Worm (Caenorhabditis elegans) whole organism, L3 larva: ENCODE measurements around the gene K07D4.6.

Source experiments
- R02D3.7 ChIP-seq: fragments of 150-350 bp; optimal IDR thresholded peaks from 2 replicates; lab custom pipeline; 2014; ENCODE audit warnings: missing biosample characterization, missing genetic modification characterization
- ZK546.5 ChIP-seq: sonication (generic microtip); optimal IDR thresholded peaks from 2 replicates; lab custom pipeline; 2017; ENCODE audit warnings: missing biosample characterization, missing genetic modification characterization
- aly-2 ChIP-seq: fragments of 150-350 bp; optimal IDR thresholded peaks from 2 replicates; lab custom pipeline; 2014; ENCODE audit warnings: missing biosample characterization, missing genetic modification characterization
- ama-1 ChIP-seq: fragments of 150-350 bp; optimal IDR thresholded peaks from 2 replicates; lab custom pipeline; 2018
- ceh-16 ChIP-seq: sonication (generic microtip); optimal IDR thresholded peaks from 2 replicates; lab custom pipeline; 2017; ENCODE audit warnings: missing biosample characterization, missing genetic modification characterization
- ceh-28 ChIP-seq: fragments of 150-350 bp; optimal IDR thresholded peaks from 2 replicates; lab custom pipeline; 2014; ENCODE audit warnings: missing biosample characterization, missing genetic modification reagents, missing genetic modification characterization
- ceh-82 ChIP-seq: fragments of 150-350 bp; optimal IDR thresholded peaks from 2 replicates; lab custom pipeline; 2014; ENCODE audit warnings: missing biosample characterization, missing genetic modification characterization
- ceh-9 ChIP-seq: sonication (generic microtip); optimal IDR thresholded peaks from 2 replicates; lab custom pipeline; 2018; ENCODE audit warnings: missing biosample characterization, missing genetic modification characterization
- daf-12 ChIP-seq: fragments of 150-350 bp; optimal IDR thresholded peaks from 2 replicates; lab custom pipeline; 2014; ENCODE audit warnings: missing biosample characterization, missing genetic modification reagents, missing genetic modification characterization
- egl-27 ChIP-seq: sonication (generic microtip); optimal IDR thresholded peaks from 4 replicates; lab custom pipeline; 2017; ENCODE audit warnings: missing biosample characterization, missing genetic modification reagents, missing genetic modification characterization
- egl-5 ChIP-seq: fragments of 150-350 bp; optimal IDR thresholded peaks from 2 replicates; lab custom pipeline; 2017; ENCODE audit warnings: missing biosample characterization, missing genetic modification reagents, missing genetic modification characterization, inconsistent platforms
- elt-1 ChIP-seq: fragments of 150-350 bp; optimal IDR thresholded peaks from 2 replicates; lab custom pipeline; 2014; ENCODE audit warnings: missing biosample characterization, missing genetic modification characterization
- elt-2 ChIP-seq: sonication (generic microtip); optimal IDR thresholded peaks from 2 replicates; lab custom pipeline; 2016; ENCODE audit warnings: missing genetic modification reagents, mild to moderate bottlenecking, missing genetic modification characterization, missing compliant biosample characterization
- elt-3 ChIP-seq, 3 experiments: fragments of 150-350 bp in 1 of 3; sonication (generic microtip) in 2 of 3; optimal IDR thresholded peaks; 2 replicates in 2 of 3; 4 replicates in 1 of 3; lab custom pipeline; 2014 to 2017; ENCODE audit warnings: missing biosample characterization in 3 of 3, missing genetic modification characterization in 3 of 3
- eor-1 ChIP-seq, 2 experiments: fragments of 150-350 bp; optimal IDR thresholded peaks; 2 replicates each; lab custom pipeline; 2014 to 2018; ENCODE audit warnings: missing biosample characterization in 2 of 2, missing genetic modification characterization in 2 of 2
- fkh-2 ChIP-seq: fragments of 150-350 bp; optimal IDR thresholded peaks from 2 replicates; lab custom pipeline; 2014; ENCODE audit warnings: missing biosample characterization, missing genetic modification reagents, missing genetic modification characterization
- jun-1 ChIP-seq: fragments of 150-350 bp; optimal IDR thresholded peaks from 2 replicates; lab custom pipeline; 2014; ENCODE audit warnings: missing biosample characterization, missing genetic modification reagents, missing genetic modification characterization
- lin-15B ChIP-seq: fragments of 150-350 bp; optimal IDR thresholded peaks from 2 replicates; lab custom pipeline; 2014; ENCODE audit warnings: missing biosample characterization, missing genetic modification characterization
- lin-39 ChIP-seq: fragments of 150-350 bp; optimal IDR thresholded peaks from 2 replicates; lab custom pipeline; 2018; ENCODE audit warnings: missing biosample characterization, missing genetic modification reagents, missing genetic modification characterization
- lsy-12 ChIP-seq: sonication (generic microtip); optimal IDR thresholded peaks from 2 replicates; lab custom pipeline; 2016; ENCODE audit warnings: mild to moderate bottlenecking, missing genetic modification characterization, missing compliant biosample characterization
- mdl-1 ChIP-seq: fragments of 150-350 bp; optimal IDR thresholded peaks from 2 replicates; lab custom pipeline; 2014; ENCODE audit warnings: missing biosample characterization, missing genetic modification characterization
- nfya-1 ChIP-seq: sonication (generic microtip); optimal IDR thresholded peaks from 2 replicates; lab custom pipeline; 2017; ENCODE audit warnings: missing genetic modification characterization, mild to moderate bottlenecking, missing compliant biosample characterization, antibody characterized with exemption, moderate library complexity; ENCODE audit not compliant: insufficient read depth
- nhr-11 ChIP-seq: fragments of 150-350 bp; optimal IDR thresholded peaks from 2 replicates; lab custom pipeline; 2014; ENCODE audit warnings: missing biosample characterization, missing genetic modification characterization
- nhr-12 ChIP-seq: fragments of 150-350 bp; optimal IDR thresholded peaks from 2 replicates; lab custom pipeline; 2014; ENCODE audit warnings: missing biosample characterization, missing genetic modification characterization
- nhr-23 ChIP-seq: fragments of 150-350 bp; optimal IDR thresholded peaks from 2 replicates; lab custom pipeline; 2014; ENCODE audit warnings: missing biosample characterization, missing genetic modification reagents, missing genetic modification characterization
- nhr-237 ChIP-seq: fragments of 150-350 bp; optimal IDR thresholded peaks from 2 replicates; lab custom pipeline; 2014; ENCODE audit warnings: missing biosample characterization, missing genetic modification characterization
- nhr-28 ChIP-seq: fragments of 150-350 bp; optimal IDR thresholded peaks from 2 replicates; lab custom pipeline; 2014; ENCODE audit warnings: missing biosample characterization, missing genetic modification characterization
- nhr-67 ChIP-seq: fragments of 150-350 bp; optimal IDR thresholded peaks from 2 replicates; lab custom pipeline; 2014; ENCODE audit warnings: missing biosample characterization, missing genetic modification characterization
- nhr-76 ChIP-seq: fragments of 150-350 bp; sonication (generic microtip); optimal IDR thresholded peaks from 5 replicates; lab custom pipeline; 2014; ENCODE audit warnings: missing biosample characterization, missing genetic modification characterization
- pha-4 ChIP-seq: fragments of 150-350 bp; optimal IDR thresholded peaks from 2 replicates; lab custom pipeline; 2014; ENCODE audit warnings: missing biosample characterization, missing genetic modification reagents, missing genetic modification characterization
- pqm-1 ChIP-seq: fragments of 150-350 bp; optimal IDR thresholded peaks from 2 replicates; lab custom pipeline; 2017; ENCODE audit warnings: missing biosample characterization, missing genetic modification characterization, inconsistent platforms
- sea-2 ChIP-seq: fragments of 150-350 bp; sonication (generic microtip); optimal IDR thresholded peaks from 4 replicates; lab custom pipeline; 2014; ENCODE audit warnings: missing biosample characterization, missing genetic modification reagents, missing genetic modification characterization
- snpc-4 ChIP-seq: fragments of 150-350 bp; optimal IDR thresholded peaks from 2 replicates; lab custom pipeline; 2014; ENCODE audit warnings: missing biosample characterization, missing genetic modification characterization
- tbx-2 ChIP-seq: sonication (generic microtip); optimal IDR thresholded peaks from 2 replicates; lab custom pipeline; 2016; ENCODE audit warnings: mild to moderate bottlenecking, missing genetic modification characterization, missing compliant biosample characterization
- unc-39 ChIP-seq: sonication (generic microtip); optimal IDR thresholded peaks from 4 replicates; lab custom pipeline; 2017; ENCODE audit warnings: missing biosample characterization, missing genetic modification characterization
- unc-62 ChIP-seq: fragments of 150-350 bp; sonication (generic microtip); optimal IDR thresholded peaks from 4 replicates; lab custom pipeline; 2014; ENCODE audit warnings: missing biosample characterization, missing genetic modification reagents, missing genetic modification characterization
- zag-1 ChIP-seq: fragments of 150-350 bp; optimal IDR thresholded peaks from 2 replicates; lab custom pipeline; 2014; ENCODE audit warnings: missing biosample characterization, missing genetic modification characterization
- ztf-4 ChIP-seq: fragments of 150-350 bp; optimal IDR thresholded peaks from 2 replicates; lab custom pipeline; 2014; ENCODE audit warnings: missing biosample characterization, missing genetic modification characterization

The K07D4.6 gene

DNA sequence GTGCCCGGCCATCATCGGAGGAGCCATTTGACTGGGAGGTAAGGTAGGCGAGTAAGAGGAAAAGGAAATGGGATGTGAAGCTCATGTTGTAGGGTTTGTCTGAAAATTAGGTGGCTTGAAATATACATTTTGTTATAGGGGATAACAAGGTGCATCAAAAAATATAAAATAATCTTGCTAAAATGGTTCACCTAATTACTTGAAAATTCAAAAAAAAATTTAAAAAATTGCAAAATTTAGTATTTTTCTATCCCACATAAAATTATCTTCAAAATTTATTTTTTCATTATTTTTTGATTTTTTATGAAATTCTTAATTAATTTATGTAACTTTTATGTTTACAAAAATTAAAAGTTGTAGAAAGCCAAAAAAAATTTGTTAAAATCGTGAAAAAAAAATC is at the start of gene K07D4.6:
Gene K07D4.6 (minus strand): TSS at position 101 of the 400 bp plus-strand sequence.
- TF ChIP-seq ceh-16 (no peak), ceh-82 (tag; lab: Kevin White, UChicago) (no peak), nhr-237 (tag; lab: Kevin White, UChicago) (no peak), egl-5 (tag; lab: Kevin White, UChicago) (no peak), elt-1 (tag; lab: Kevin White, UChicago) (no peak), elt-3 (tag; optimal IDR thresholded peaks at IDR 0.05; lab: Kevin White, UChicago) (no peak), lsy-12 (tag; lab: Kevin White, UChicago) (no peak), ama-1 (lab: Kevin White, UChicago) (no peak), nhr-28 (tag; lab: Kevin White, UChicago) (no peak), lin-15B (tag; lab: Kevin White, UChicago) (no peak), ztf-4 (tag; lab: Kevin White, UChicago) (no peak), ceh-28 (tag; lab: Kevin White, UChicago) (no peak), daf-12 (tag; lab: Kevin White, UChicago) (no peak)

ce11 chrII:4068141-4068540 is 49.6 kb upstream of the K07D4.6 start:
- TF ChIP-seq nfya-1 (no peak), tbx-2 (tag; lab: Kevin White, UChicago) (no peak), egl-5 (tag; lab: Kevin White, UChicago) (no peak), ZK546.5 (no peak), nhr-76 (tag; lab: Kevin White, UChicago) (no peak), elt-3 (tag; optimal IDR thresholded peaks at IDR 0.05; lab: Kevin White, UChicago) (no peak), R02D3.7 (tag; lab: Kevin White, UChicago) (no peak), nhr-11 (tag; lab: Kevin White, UChicago) (no peak), nhr-67 (tag; lab: Kevin White, UChicago) (no peak), fkh-2 (no peak), eor-1 (tag; optimal IDR thresholded peaks at IDR 0.05; lab: Kevin White, UChicago) (no peak), ama-1 (lab: Kevin White, UChicago) (no peak), snpc-4 (tag; lab: Kevin White, UChicago) (no peak), nhr-23 (tag; lab: Kevin White, UChicago) (no peak), ceh-9 (tag; lab: Kevin White, UChicago) (no peak), aly-2 (tag; lab: Kevin White, UChicago) (no peak), elt-2 (tag; lab: Kevin White, UChicago) (no peak), egl-27 (no peak), nhr-28 (tag; lab: Kevin White, UChicago) (no peak), unc-39 (no peak)

- no peak for TF ChIP-seq zag-1 (tag; lab: Kevin White, UChicago)
- TF ChIP-seq sea-2 (GFP tag; lab: Kevin White, UChicago), result no peak
- TF ChIP-seq ZK546.5, result no peak
- no peak for TF ChIP-seq egl-27
- TF ChIP-seq pqm-1 (tag; lab: Kevin White, UChicago), result no peak
- TF ChIP-seq jun-1 (tag; lab: Kevin White, UChicago), result no peak
- TF ChIP-seq nhr-12, result no peak
- TF ChIP-seq tbx-2 (tag; lab: Kevin White, UChicago), result no peak
- no peak for TF ChIP-seq nfya-1
- no peak for TF ChIP-seq lin-15B (tag; lab: Kevin White, UChicago)
- no peak for TF ChIP-seq ceh-28 (tag; lab: Kevin White, UChicago)
- TF ChIP-seq lin-39 (tag; lab: Kevin White, UChicago), result no peak
- TF ChIP-seq nhr-237 (tag; lab: Kevin White, UChicago), result no peak
- TF ChIP-seq pha-4 (tag; lab: Kevin White, UChicago), result no peak
- TF ChIP-seq unc-62 (GFP tag; lab: Kevin White, UChicago), result no peak
Measured at ce11 chrII:4067258-4067657, 48.7 kb upstream of the K07D4.6 start, which contains the start of gene W06A11.1. Gene W06A11.1 (plus strand): TSS chrII:4067558.

DNA sequence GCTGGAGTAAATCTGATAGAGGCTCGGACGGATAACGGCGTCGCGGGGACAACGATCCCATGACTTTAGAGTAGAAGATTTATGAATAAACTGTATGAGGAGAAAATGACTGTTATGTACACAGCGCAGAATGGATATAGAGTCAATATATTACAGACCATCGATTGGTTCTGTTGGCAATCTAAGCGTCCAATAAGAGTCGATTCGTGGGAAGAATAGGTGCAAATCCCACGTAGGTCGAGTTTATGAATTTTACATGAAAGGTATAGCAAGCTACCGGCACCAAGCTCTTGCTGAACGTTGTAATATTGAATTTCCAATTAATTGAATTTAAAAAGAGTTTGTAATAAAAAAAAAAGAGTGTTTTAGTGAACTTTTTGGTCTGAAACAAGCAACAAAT is 45.5 kb upstream of the K07D4.6 start, which contains the start of gene fbxb-118:
Gene fbxb-118 (minus strand): TSS at position 101 of the 400 bp plus-strand sequence.
- TF ChIP-seq tbx-2 (tag; lab: Kevin White, UChicago), result no peak
- TF ChIP-seq fkh-2, result no peak
- TF ChIP-seq mdl-1 (tag; lab: Kevin White, UChicago), result no peak
- no peak for TF ChIP-seq eor-1 (tag; optimal IDR thresholded peaks at IDR 0.05; lab: Kevin White, UChicago)
- no peak for TF ChIP-seq elt-2 (tag; lab: Kevin White, UChicago)
